Worm (Caenorhabditis elegans): Measurements from ENCODE around the gene pyc-1.

DNA sequence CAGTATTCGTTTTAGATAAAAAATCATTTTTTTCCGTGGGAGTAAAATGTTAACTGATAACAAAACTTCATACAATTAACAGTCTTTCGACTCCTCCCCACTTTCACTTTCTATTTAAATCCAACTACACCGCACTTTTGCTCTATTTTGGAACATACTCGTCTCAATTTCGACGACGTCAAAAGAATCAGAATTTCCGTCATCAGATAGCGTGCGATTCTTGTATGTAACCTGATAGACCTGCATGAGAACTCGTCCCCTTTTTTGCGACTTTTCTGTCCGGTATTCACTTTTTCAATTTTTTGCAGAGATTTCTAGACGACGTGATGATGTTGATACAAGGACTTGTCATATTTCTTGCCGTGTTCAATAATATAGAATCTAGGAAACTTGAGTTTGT is 11.0 kb upstream of the pyc-1 start, which contains the start of gene pho-8:
- TF ChIP-seq dao-5 (tag; optimal IDR thresholded peaks at IDR 0.05) (no peak), W03F9.2 (tag; optimal IDR thresholded peaks at IDR 0.05) (no peak), him-1 (tag; optimal IDR thresholded peaks at IDR 0.05) (no peak)
